Worm (Caenorhabditis elegans) whole organism, mixed stage, embryonic: ENCODE data around the gene haf-2.

Source experiments
- M03D4.4 ChIP-seq: sonication (generic microtip); optimal IDR thresholded peaks from 2 replicates; lab custom pipeline; 2017; ENCODE audit warnings: mild to moderate bottlenecking, missing genetic modification characterization, missing compliant biosample characterization
- ceh-39 ChIP-seq: fragments of 150-350 bp; optimal IDR thresholded peaks from 2 replicates; lab custom pipeline; 2014; ENCODE audit warnings: missing biosample characterization, missing genetic modification characterization
- mab-5 ChIP-seq: fragments of 150-350 bp; optimal IDR thresholded peaks from 2 replicates; lab custom pipeline; 2014; ENCODE audit warnings: missing biosample characterization, missing genetic modification characterization
- nhr-12 ChIP-seq: fragments of 150-350 bp; optimal IDR thresholded peaks from 2 replicates; lab custom pipeline; 2014; ENCODE audit warnings: missing biosample characterization, missing genetic modification characterization
- nhr-28 ChIP-seq: fragments of 150-350 bp; optimal IDR thresholded peaks from 2 replicates; lab custom pipeline; 2014; ENCODE audit warnings: missing biosample characterization, missing genetic modification characterization
- snpc-4 ChIP-seq: fragments of 150-350 bp; optimal IDR thresholded peaks from 2 replicates; lab custom pipeline; 2014; ENCODE audit warnings: missing biosample characterization, missing genetic modification characterization
- unc-39 ChIP-seq: fragments of 150-350 bp; optimal IDR thresholded peaks from 2 replicates; lab custom pipeline; 2014; ENCODE audit warnings: missing biosample characterization, missing genetic modification characterization
- unc-62 ChIP-seq: fragments of 150-350 bp; optimal IDR thresholded peaks from 2 replicates; lab custom pipeline; 2014; ENCODE audit warnings: missing biosample characterization, missing genetic modification reagents, missing genetic modification characterization

DNA sequence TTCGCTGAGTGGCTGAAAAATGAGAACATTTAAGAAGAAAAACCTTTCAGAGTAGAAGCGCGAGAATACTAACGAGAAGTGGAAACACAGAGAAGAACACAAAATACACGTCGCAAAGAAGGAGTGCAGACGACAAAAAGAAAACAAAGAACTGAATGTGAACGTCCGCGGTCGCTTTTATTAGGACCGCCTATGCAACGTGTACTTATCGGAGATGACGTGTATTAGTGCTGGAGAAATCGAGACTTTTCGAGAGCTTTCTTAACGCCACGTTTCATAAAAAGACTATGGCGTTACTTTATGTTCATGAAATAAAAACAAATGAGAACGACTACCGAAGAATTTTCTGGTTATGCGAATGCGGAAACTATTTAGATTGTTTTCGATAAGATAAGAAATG, 3.7 kb downstream of the haf-2 start, which contains the start of gene hsp-4:
- TF ChIP-seq nhr-12 (tag; lab: Kevin White, UChicago) (no peak), M03D4.4 (tag; lab: Kevin White, UChicago) (no peak), snpc-4 (tag; lab: Kevin White, UChicago) (no peak), nhr-28 (tag; lab: Kevin White, UChicago) (no peak), mab-5 (tag; lab: Kevin White, UChicago) (no peak), unc-39 (no peak), ceh-39 (no peak), unc-62 (GFP tag; lab: Kevin White, UChicago) (no peak)
